Worm (Caenorhabditis elegans) whole organism, early embryonic: ENCODE measurements around the gene pxl-1.

ENCODE experiments used
- B0310.2 ChIP-seq: sonication (generic microtip); optimal IDR thresholded peaks from 2 replicates; lab custom pipeline; 2016; ENCODE audit warnings: mild to moderate bottlenecking, missing genetic modification characterization, missing compliant biosample characterization
- F13C5.2 ChIP-seq: sonication (generic microtip); optimal IDR thresholded peaks from 2 replicates; lab custom pipeline; 2017; ENCODE audit warnings: mild to moderate bottlenecking, missing genetic modification characterization, inconsistent platforms, missing compliant biosample characterization
- aly-1 ChIP-seq: sonication (generic microtip); optimal IDR thresholded peaks from 2 replicates; lab custom pipeline; 2016; ENCODE audit warnings: missing genetic modification characterization, missing compliant biosample characterization
- ama-1 ChIP-seq: fragments of 150-350 bp; optimal IDR thresholded peaks from 2 replicates; lab custom pipeline; 2014
- ceh-13 ChIP-seq: fragments of 200-800 bp; sonication (Bioruptor generic); optimal IDR thresholded peaks from 2 replicates; lab custom pipeline; 2018; ENCODE audit warnings: mild to moderate bottlenecking, missing genetic modification characterization, missing compliant biosample characterization
- ceh-36 ChIP-seq: sonication (generic microtip); optimal IDR thresholded peaks from 2 replicates; lab custom pipeline; 2016; ENCODE audit warnings: missing genetic modification characterization, inconsistent platforms, missing compliant biosample characterization
- ets-7 ChIP-seq: sonication (generic microtip); optimal IDR thresholded peaks from 2 replicates; lab custom pipeline; 2016; ENCODE audit warnings: missing genotype, missing genetic modification characterization, missing compliant biosample characterization
- flt-1 ChIP-seq: fragments of 200-800 bp; sonication (Bioruptor generic); IDR thresholded peaks from 2 replicates; pipeline ENCODE4 v1.3.6; 2022; ENCODE audit warnings: missing genetic modification characterization, missing compliant biosample characterization
- hmbx-1 ChIP-seq: sonication (generic microtip); optimal IDR thresholded peaks from 2 replicates; lab custom pipeline; 2016; ENCODE audit warnings: mild to moderate bottlenecking, missing genetic modification characterization, missing compliant biosample characterization
- hmg-4 ChIP-seq: fragments of 200-800 bp; sonication (Bioruptor generic); optimal IDR thresholded peaks from 2 replicates; lab custom pipeline; 2018; ENCODE audit warnings: mild to moderate bottlenecking, missing genetic modification characterization, missing compliant biosample characterization
- hnd-1 ChIP-seq: sonication (generic microtip); optimal IDR thresholded peaks from 2 replicates; lab custom pipeline; 2016; ENCODE audit warnings: missing genetic modification characterization, missing compliant biosample characterization
- pes-1 ChIP-seq: fragments of 200-800 bp; sonication (Bioruptor generic); IDR thresholded peaks from 2 replicates; pipeline ENCODE4 v1.3.6; 2022; ENCODE audit warnings: missing genetic modification reagents, missing genetic modification characterization, missing compliant biosample characterization
- scrt-1 ChIP-seq: fragments of 200-800 bp; sonication (Bioruptor generic); IDR thresholded peaks from 2 replicates; pipeline ENCODE4 v1.3.6; 2022; ENCODE audit warnings: missing genetic modification characterization, missing compliant biosample characterization
- sea-1 ChIP-seq: fragments of 200-800 bp; sonication (Bioruptor generic); conservative IDR thresholded peaks from 2 replicates; pipeline ENCODE4 v1.3.6; 2022; ENCODE audit warnings: missing genetic modification characterization, missing compliant biosample characterization
- tbx-11 ChIP-seq: fragments of 200-800 bp; sonication (Bioruptor generic); IDR thresholded peaks from 2 replicates; pipeline ENCODE4 v1.3.6; 2022; ENCODE audit warnings: missing genetic modification characterization, missing compliant biosample characterization
- tbx-37 ChIP-seq: fragments of 200-800 bp; sonication (Bioruptor generic); conservative IDR thresholded peaks from 2 replicates; pipeline ENCODE4 v1.3.6; 2022; ENCODE audit warnings: missing genetic modification reagents, missing genetic modification characterization, missing compliant biosample characterization
- tra-4 ChIP-seq: sonication (generic microtip); optimal IDR thresholded peaks from 2 replicates; lab custom pipeline; 2017; ENCODE audit warnings: missing genetic modification characterization, missing compliant biosample characterization

Gene pxl-1

DNA sequence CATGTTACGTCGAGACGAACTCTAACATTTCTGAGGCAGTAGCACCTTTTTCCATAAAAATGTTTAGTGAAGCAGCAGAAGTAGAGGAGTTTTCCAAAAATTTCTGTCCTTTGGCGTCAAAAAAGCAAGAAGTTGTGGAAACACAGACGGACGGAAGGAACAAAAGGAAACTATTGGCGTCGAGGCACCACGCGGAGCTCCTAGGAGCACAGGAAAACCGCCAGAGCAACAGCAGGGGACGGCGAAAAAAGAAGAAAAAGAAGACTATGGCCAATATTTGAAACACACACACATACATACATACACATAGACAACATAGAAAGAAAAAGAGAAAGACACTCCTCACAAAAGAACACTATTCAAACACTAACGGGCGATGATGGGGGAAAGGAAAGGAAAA is 52.9 kb downstream of the pxl-1 start:
- TF ChIP-seq ama-1 (lab: Kevin White, UChicago) = no peak
- TF ChIP-seq tbx-11 (GFP tag; lab: Robert Waterston, UW) = no peak
- no peak for TF ChIP-seq B0310.2
- no peak for TF ChIP-seq hmg-4
- no peak for TF ChIP-seq hnd-1 (tag; lab: Kevin White, UChicago)
- TF ChIP-seq scrt-1 (GFP tag; lab: Robert Waterston, UW) = no peak
- TF ChIP-seq tra-4 = no peak
- TF ChIP-seq ceh-13 (GFP tag; lab: Kevin White, UChicago) = no peak
- TF ChIP-seq F13C5.2 (tag; lab: Kevin White, UChicago) = no peak
- no peak for TF ChIP-seq pes-1 (GFP tag; lab: Robert Waterston, UW)
- TF ChIP-seq hmbx-1 = no peak

DNA sequence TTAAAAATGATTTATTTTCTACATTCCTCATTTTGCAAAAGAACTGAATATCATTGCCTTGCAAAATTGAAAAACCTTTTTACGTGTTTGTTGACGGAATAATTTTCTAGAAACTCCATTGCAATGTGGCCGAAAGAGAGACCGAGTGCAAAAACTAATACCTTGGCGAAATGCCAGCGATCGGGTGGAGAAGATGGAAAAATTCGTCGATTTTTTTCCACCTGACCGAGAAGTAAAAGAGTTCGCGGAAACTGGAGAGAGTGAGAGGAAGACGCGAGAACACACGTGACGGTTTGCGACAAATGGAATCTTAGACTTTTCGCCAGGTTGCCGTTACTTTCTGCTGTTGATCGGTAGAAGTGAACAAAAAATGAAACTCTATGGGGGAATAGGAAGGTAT is 54.1 kb downstream of the pxl-1 start:
- no peak for TF ChIP-seq tbx-11 (GFP tag; lab: Robert Waterston, UW)
- TF ChIP-seq ceh-36 (tag; lab: Kevin White, UChicago) = no peak
- TF ChIP-seq scrt-1 (GFP tag; lab: Robert Waterston, UW) = no peak
- TF ChIP-seq ceh-13 (GFP tag; lab: Kevin White, UChicago) = no peak
- no peak for TF ChIP-seq hmbx-1
- no peak for TF ChIP-seq pes-1 (GFP tag; lab: Robert Waterston, UW)

DNA sequence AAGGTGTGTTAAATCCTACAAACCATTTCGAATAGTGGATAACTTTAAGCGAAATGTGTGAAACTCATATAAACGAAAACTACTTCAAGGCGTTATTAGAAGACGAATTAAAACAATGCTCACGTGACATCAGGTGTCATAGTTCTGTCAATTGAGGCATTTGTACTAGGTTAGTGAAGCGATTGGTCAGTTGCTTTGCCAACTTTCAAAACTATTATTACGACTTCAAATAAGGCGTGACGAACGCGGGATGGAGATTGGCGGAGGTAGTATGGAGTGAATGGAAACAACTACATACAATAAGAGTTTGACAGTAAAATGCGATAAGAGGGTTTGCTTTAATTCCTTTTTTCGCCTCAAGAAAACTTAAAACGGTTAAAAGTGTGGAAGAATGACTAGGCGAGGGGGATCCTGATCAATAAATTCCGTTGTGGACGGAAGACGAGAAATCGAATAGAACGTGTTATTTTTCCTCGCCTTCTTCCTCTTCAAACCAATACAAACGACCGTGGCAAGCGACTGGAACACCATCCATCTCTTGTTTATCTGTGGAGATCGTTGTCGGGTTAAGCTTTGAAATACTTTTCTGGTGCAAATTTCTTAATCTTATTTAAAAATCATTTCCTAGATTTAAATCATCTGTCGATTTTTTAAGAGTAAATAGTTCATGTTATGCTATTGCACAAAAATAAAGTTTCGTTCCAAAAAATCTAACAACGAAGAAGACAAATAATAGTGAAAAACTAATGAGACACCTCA is 54.8 kb downstream of the pxl-1 start:
- TF ChIP-seq F13C5.2 (tag; lab: Kevin White, UChicago) (no peak), flt-1 (GFP tag; lab: Robert Waterston, UW) (no peak), tbx-11 (GFP tag; lab: Robert Waterston, UW) (no peak), scrt-1 (GFP tag; lab: Robert Waterston, UW) (no peak), pes-1 (GFP tag; lab: Robert Waterston, UW) (no peak), ceh-36 (tag; lab: Kevin White, UChicago) (no peak), hmbx-1 (no peak), ets-7 (no peak), sea-1 (no peak), ama-1 (lab: Kevin White, UChicago) (no peak), aly-1 (tag; lab: Kevin White, UChicago) (no peak), B0310.2 (no peak), hnd-1 (tag; lab: Kevin White, UChicago) (no peak), tra-4 (no peak), hmg-4 (no peak), tbx-37 (no peak), ceh-13 (GFP tag; lab: Kevin White, UChicago) (no peak)

- TF ChIP-seq ama-1 (lab: Kevin White, UChicago) (no peak), tbx-11 (GFP tag; lab: Robert Waterston, UW) (no peak), ets-7 (no peak)
Measured at ce11 chrIII:5840277-5840676, 55.5 kb downstream of the pxl-1 start.
